Fruit fly (Drosophila melanogaster) whole organism, prepupa: Measurements from ENCODE around the gene vito.

Source experiments
- Blimp-1 ChIP-seq: fragments of 200-800 bp; sonication (Bioruptor generic); optimal IDR thresholded peaks from 3 replicates; lab custom pipeline; 2017; ENCODE audit warnings: missing biosample characterization, missing genetic modification characterization, mild to moderate bottlenecking, moderate library complexity, missing genetic modification reagents
- CG10631 ChIP-seq: fragments of 200-800 bp; sonication (Bioruptor generic); optimal IDR thresholded peaks from 2 replicates; lab custom pipeline; 2016; ENCODE audit warnings: missing biosample characterization, missing genetic modification characterization
- CG10669 ChIP-seq: fragments of 200-800 bp; sonication (Bioruptor generic); optimal IDR thresholded peaks from 3 replicates; lab custom pipeline; 2018; ENCODE audit warnings: missing biosample characterization, mild to moderate bottlenecking, missing genetic modification characterization, moderate library complexity
- CG11762 ChIP-seq: fragments of 200-800 bp; sonication (Bioruptor generic); optimal IDR thresholded peaks from 3 replicates; lab custom pipeline; 2016; ENCODE audit warnings: missing biosample characterization, missing genetic modification characterization; ENCODE audit not compliant: insufficient read depth
- CG1621 ChIP-seq: fragments of 200-800 bp; sonication (Bioruptor generic); optimal IDR thresholded peaks from 3 replicates; lab custom pipeline; 2018; ENCODE audit warnings: missing biosample characterization, mild to moderate bottlenecking, missing genetic modification characterization
- CG16779 ChIP-seq: fragments of 200-800 bp; sonication (Bioruptor generic); optimal IDR thresholded peaks from 3 replicates; lab custom pipeline; 2017; ENCODE audit warnings: missing biosample characterization, mild to moderate bottlenecking, missing genetic modification characterization
- CG31627 ChIP-seq: fragments of 200-800 bp; sonication (Bioruptor generic); optimal IDR thresholded peaks from 3 replicates; lab custom pipeline; 2016; ENCODE audit warnings: missing biosample characterization, missing genetic modification characterization
- CG32006 ChIP-seq: fragments of 200-800 bp; sonication (Bioruptor generic); optimal IDR thresholded peaks from 3 replicates; lab custom pipeline; 2017; ENCODE audit warnings: missing biosample characterization, mild to moderate bottlenecking, missing genetic modification characterization
- CG34406 ChIP-seq: fragments of 200-800 bp; sonication (Bioruptor generic); optimal IDR thresholded peaks from 3 replicates; lab custom pipeline; 2016; ENCODE audit warnings: missing biosample characterization, missing genetic modification characterization
- CG3919 ChIP-seq: fragments of 200-800 bp; sonication (Bioruptor generic); optimal IDR thresholded peaks from 3 replicates; lab custom pipeline; 2016; ENCODE audit warnings: missing biosample characterization, missing genetic modification characterization
- CG4318 ChIP-seq: fragments of 200-800 bp; sonication (Bioruptor generic); optimal IDR thresholded peaks from 3 replicates; lab custom pipeline; 2017; ENCODE audit warnings: missing biosample characterization, mild to moderate bottlenecking, missing genetic modification characterization
- CG6792 ChIP-seq: fragments of 200-800 bp; sonication (Bioruptor generic); optimal IDR thresholded peaks from 3 replicates; lab custom pipeline; 2016; ENCODE audit warnings: missing biosample characterization, missing genetic modification characterization
- CG6808 ChIP-seq: fragments of 200-800 bp; sonication (Bioruptor generic); optimal IDR thresholded peaks from 3 replicates; lab custom pipeline; 2017; ENCODE audit warnings: missing biosample characterization, missing genetic modification characterization, mild to moderate bottlenecking, moderate library complexity, missing genetic modification reagents
- CG6854 ChIP-seq: fragments of 200-800 bp; sonication (Bioruptor generic); optimal IDR thresholded peaks from 2 replicates; lab custom pipeline; 2017; ENCODE audit warnings: missing biosample characterization, mild to moderate bottlenecking, missing genetic modification characterization
- CG8119 ChIP-seq: fragments of 200-800 bp; sonication (Bioruptor generic); IDR thresholded peaks from 3 replicates; pipeline ENCODE4 v1.3.6; 2022; ENCODE audit warnings: missing biosample characterization, missing genetic modification characterization
- CG8319 ChIP-seq: fragments of 200-800 bp; sonication (Bioruptor generic); optimal IDR thresholded peaks from 3 replicates; lab custom pipeline; 2016; ENCODE audit warnings: missing biosample characterization, missing genetic modification characterization
- CG8632 ChIP-seq: fragments of 200-800 bp; sonication (Bioruptor generic); optimal IDR thresholded peaks from 3 replicates; lab custom pipeline; 2016; ENCODE audit warnings: missing biosample characterization, missing genetic modification characterization
- Eip75B ChIP-seq: fragments of 200-800 bp; sonication (Bioruptor generic); optimal IDR thresholded peaks from 3 replicates; lab custom pipeline; 2016; ENCODE audit warnings: missing biosample characterization, missing genetic modification characterization
- Eip78C ChIP-seq: fragments of 200-800 bp; sonication (Bioruptor generic); peaks from one replicate; lab custom pipeline; 2016; ENCODE audit warnings: missing biosample characterization, missing genetic modification characterization
- Eip93F ChIP-seq: fragments of 200-800 bp; sonication (Bioruptor generic); optimal IDR thresholded peaks from 2 replicates; lab custom pipeline; 2016; ENCODE audit warnings: missing biosample characterization, mild to moderate bottlenecking, missing genetic modification characterization
- Ets21C ChIP-seq: fragments of 200-800 bp; sonication (Bioruptor generic); optimal IDR thresholded peaks from 3 replicates; lab custom pipeline; 2016; ENCODE audit warnings: missing biosample characterization, missing genetic modification characterization
- Gug ChIP-seq: fragments of 200-800 bp; sonication (Bioruptor generic); IDR thresholded peaks from 2 replicates; pipeline ENCODE4 v1.3.6; 2022; ENCODE audit warnings: missing biosample characterization, missing genetic modification characterization
- Hr38 ChIP-seq: sonication (Bioruptor generic); optimal IDR thresholded peaks from 2 replicates; lab custom pipeline; 2016; ENCODE audit warnings: missing biosample characterization, missing genetic modification characterization
- Hr39 ChIP-seq: fragments of 200-800 bp; sonication (Bioruptor generic); optimal IDR thresholded peaks from 2 replicates; lab custom pipeline; 2016; ENCODE audit warnings: missing biosample characterization, missing genetic modification characterization
- Lpt ChIP-seq: fragments of 200-800 bp; sonication (Bioruptor generic); optimal IDR thresholded peaks from 3 replicates; lab custom pipeline; 2016; ENCODE audit warnings: missing biosample characterization, missing genetic modification characterization
- Met ChIP-seq: fragments of 200-800 bp; sonication (Bioruptor generic); optimal IDR thresholded peaks from 3 replicates; lab custom pipeline; 2016; ENCODE audit warnings: missing biosample characterization, missing genetic modification characterization
- OdsH ChIP-seq: fragments of 200-800 bp; sonication (Bioruptor generic); optimal IDR thresholded peaks from 3 replicates; lab custom pipeline; 2016; ENCODE audit warnings: missing biosample characterization, missing genetic modification characterization
- Smox ChIP-seq: fragments of 200-800 bp; sonication (Bioruptor generic); optimal IDR thresholded peaks from 3 replicates; lab custom pipeline; 2016; ENCODE audit warnings: missing biosample characterization, missing genetic modification characterization
- Sox102F ChIP-seq: fragments of 200-800 bp; sonication (Bioruptor generic); optimal IDR thresholded peaks from 2 replicates; lab custom pipeline; 2016; ENCODE audit warnings: missing biosample characterization, mild to moderate bottlenecking, missing genetic modification characterization
- Sox14 ChIP-seq: fragments of 200-800 bp; sonication (Bioruptor generic); optimal IDR thresholded peaks from 3 replicates; lab custom pipeline; 2016; ENCODE audit warnings: missing biosample characterization, missing genetic modification characterization
- Sox15 ChIP-seq: fragments of 200-800 bp; sonication (Bioruptor generic); optimal IDR thresholded peaks from 3 replicates; lab custom pipeline; 2016; ENCODE audit warnings: missing biosample characterization, missing genetic modification characterization
- achi ChIP-seq: fragments of 200-800 bp; sonication (Bioruptor generic); optimal IDR thresholded peaks from 3 replicates; lab custom pipeline; 2016; ENCODE audit warnings: missing biosample characterization, missing genetic modification characterization
- acj6 ChIP-seq: fragments of 200-800 bp; sonication (Bioruptor generic); optimal IDR thresholded peaks from 3 replicates; lab custom pipeline; 2016; ENCODE audit warnings: missing biosample characterization, missing genetic modification characterization
- cyc ChIP-seq: fragments of 200-800 bp; sonication (Bioruptor generic); optimal IDR thresholded peaks from 3 replicates; lab custom pipeline; 2016; ENCODE audit warnings: missing biosample characterization, missing genetic modification characterization
- dac ChIP-seq: fragments of 200-800 bp; sonication (Bioruptor generic); optimal IDR thresholded peaks from 2 replicates; lab custom pipeline; 2017; ENCODE audit warnings: missing biosample characterization, mild to moderate bottlenecking, missing genetic modification characterization
- dsx ChIP-seq: fragments of 200-800 bp; optimal IDR thresholded peaks from 3 replicates; lab custom pipeline; 2019; ENCODE audit warnings: missing biosample characterization, mild to moderate bottlenecking, missing genetic modification characterization, moderate library complexity; ENCODE audit not compliant: poor library complexity, severe bottlenecking
- eg ChIP-seq: fragments of 200-800 bp; sonication (Bioruptor generic); IDR thresholded peaks from 3 replicates; pipeline ENCODE4 v1.3.6; 2022; ENCODE audit warnings: missing biosample characterization, missing genetic modification characterization
- esn ChIP-seq: fragments of 200-800 bp; sonication (Bioruptor generic); optimal IDR thresholded peaks from 2 replicates; lab custom pipeline; 2016; ENCODE audit warnings: missing biosample characterization, mild to moderate bottlenecking, missing genetic modification characterization, moderate library complexity
- fd59A ChIP-seq: fragments of 200-800 bp; sonication (Bioruptor generic); optimal IDR thresholded peaks from 2 replicates; lab custom pipeline; 2017; ENCODE audit warnings: missing biosample characterization, mild to moderate bottlenecking, missing genetic modification characterization, missing genetic modification reagents
- fkh ChIP-seq: fragments of 200-800 bp; sonication (Bioruptor generic); optimal IDR thresholded peaks from 3 replicates; lab custom pipeline; 2017; ENCODE audit warnings: missing biosample characterization, mild to moderate bottlenecking, missing genetic modification characterization, moderate library complexity
- lz ChIP-seq: fragments of 200-800 bp; sonication (Bioruptor generic); optimal IDR thresholded peaks from 3 replicates; lab custom pipeline; 2016; ENCODE audit warnings: missing biosample characterization, missing genetic modification characterization
- net ChIP-seq: fragments of 200-800 bp; sonication (Bioruptor generic); optimal IDR thresholded peaks from 3 replicates; lab custom pipeline; 2016; ENCODE audit warnings: missing biosample characterization, missing genetic modification characterization
- pdm3 ChIP-seq: fragments of 200-800 bp; sonication (Bioruptor generic); optimal IDR thresholded peaks from 3 replicates; lab custom pipeline; 2016; ENCODE audit warnings: missing biosample characterization, missing genetic modification characterization
- ss ChIP-seq, 2 experiments: fragments of 200-800 bp; sonication (Bioruptor generic); optimal IDR thresholded peaks; 2 replicates in 1 of 2; 3 replicates in 1 of 2; lab custom pipeline; 2017 to 2018; ENCODE audit warnings: mild to moderate bottlenecking in 2 of 2, missing biosample characterization in 2 of 2, missing genetic modification characterization in 2 of 2, moderate library complexity in 1 of 2
- svp ChIP-seq: fragments of 200-800 bp; sonication (Bioruptor generic); peaks from one replicate; lab custom pipeline; 2016; ENCODE audit warnings: missing biosample characterization, missing genetic modification characterization
- topi ChIP-seq: fragments of 200-800 bp; sonication (Bioruptor generic); optimal IDR thresholded peaks from 3 replicates; lab custom pipeline; 2016; ENCODE audit warnings: missing biosample characterization, missing genetic modification characterization
- vri ChIP-seq: fragments of 200-800 bp; sonication (Bioruptor generic); optimal IDR thresholded peaks from 3 replicates; lab custom pipeline; 2016; ENCODE audit warnings: missing biosample characterization, mild to moderate bottlenecking, missing genetic modification characterization

Gene vito

dm6 chr3L:5820793-5821192 lies 43.7 kb upstream of the vito start:
- no peak for TF ChIP-seq eg (GFP tag; lab: Robert Waterston, UW)
- no peak for TF ChIP-seq CG34406
- TF ChIP-seq CG1621 (tag; lab: Kevin White, UChicago), result no peak
- TF ChIP-seq Sox14 (GFP tag; lab: Kevin White, UChicago), result no peak
- TF ChIP-seq CG10669, result no peak
- no peak for TF ChIP-seq Sox102F
- no peak for TF ChIP-seq vri (GFP tag; lab: Kevin White, UChicago)
- no peak for TF ChIP-seq Sox15 (GFP tag; lab: Kevin White, UChicago)
- no peak for TF ChIP-seq CG8632 (GFP tag; lab: Kevin White, UChicago)
- TF ChIP-seq Ets21C (GFP tag; lab: Kevin White, UChicago), result no peak
- no peak for TF ChIP-seq ss (GFP tag; optimal IDR thresholded peaks at IDR 0.05; lab: Kevin White, UChicago)
- TF ChIP-seq dac, result no peak
- no peak for TF ChIP-seq OdsH (GFP tag; lab: Kevin White, UChicago)
- no peak for TF ChIP-seq CG6808 (GFP tag; lab: Kevin White, UChicago)
- TF ChIP-seq topi, result no peak
- TF ChIP-seq pdm3 (GFP tag; lab: Kevin White, UChicago), result no peak
- no peak for TF ChIP-seq dsx (GFP tag; lab: Kevin White, UChicago)
- no peak for TF ChIP-seq CG11762 (GFP tag; lab: Kevin White, UChicago)

dm6 chr3L:5820039-5820438 lies 42.9 kb upstream of the vito start:
- peak; percentile 43 for TF ChIP-seq topi
- no peak for TF ChIP-seq Eip93F (GFP tag; lab: Kevin White, UChicago)
- TF ChIP-seq Sox14 (GFP tag; lab: Kevin White, UChicago), result peak; percentile 10
- TF ChIP-seq esn (GFP tag; lab: Kevin White, UChicago), result peak; percentile 33
- peak; percentile 40 for TF ChIP-seq CG31627 (GFP tag; lab: Kevin White, UChicago)
- no peak for TF ChIP-seq CG8632 (GFP tag; lab: Kevin White, UChicago)
- no peak for TF ChIP-seq vri (GFP tag; lab: Kevin White, UChicago)
- TF ChIP-seq CG6854, result no peak
- no peak for TF ChIP-seq CG34406
- peak; percentile 7 for TF ChIP-seq cyc (GFP tag; lab: Kevin White, UChicago)
- TF ChIP-seq CG6792 (GFP tag; lab: Kevin White, UChicago), result peak; percentile 16
- peak; percentile 31 for TF ChIP-seq achi (GFP tag; lab: Kevin White, UChicago)
- TF ChIP-seq Sox102F, result peak; percentile 31
- peak; percentile 80 for TF ChIP-seq svp
- peak; percentile 29 for TF ChIP-seq Smox (GFP tag; lab: Kevin White, UChicago)
- TF ChIP-seq CG16779 (tag; lab: Kevin White, UChicago), result no peak
- TF ChIP-seq Eip75B, result no peak
- TF ChIP-seq lz (GFP tag; lab: Kevin White, UChicago), result peak; percentile 32
- peak; percentile 60 for TF ChIP-seq Hr39
- TF ChIP-seq Eip78C (GFP tag; lab: Kevin White, UChicago), result peak; percentile 46
- peak; percentile 10 for TF ChIP-seq pdm3 (GFP tag; lab: Kevin White, UChicago)
- TF ChIP-seq net (GFP tag; lab: Kevin White, UChicago), result peak; percentile 11
- peak; percentile 1 for TF ChIP-seq CG32006 (GFP tag; lab: Kevin White, UChicago)
- TF ChIP-seq ss (GFP tag; optimal IDR thresholded peaks at IDR 0.05; lab: Kevin White, UChicago), result no peak
- TF ChIP-seq Blimp-1, result no peak
- TF ChIP-seq OdsH (GFP tag; lab: Kevin White, UChicago), result peak; percentile 23
- TF ChIP-seq CG4318 (GFP tag; lab: Kevin White, UChicago), result no peak
- TF ChIP-seq CG3919 (GFP tag; lab: Kevin White, UChicago), result peak; percentile 22
- peak; percentile 33 for TF ChIP-seq Met

DNA sequence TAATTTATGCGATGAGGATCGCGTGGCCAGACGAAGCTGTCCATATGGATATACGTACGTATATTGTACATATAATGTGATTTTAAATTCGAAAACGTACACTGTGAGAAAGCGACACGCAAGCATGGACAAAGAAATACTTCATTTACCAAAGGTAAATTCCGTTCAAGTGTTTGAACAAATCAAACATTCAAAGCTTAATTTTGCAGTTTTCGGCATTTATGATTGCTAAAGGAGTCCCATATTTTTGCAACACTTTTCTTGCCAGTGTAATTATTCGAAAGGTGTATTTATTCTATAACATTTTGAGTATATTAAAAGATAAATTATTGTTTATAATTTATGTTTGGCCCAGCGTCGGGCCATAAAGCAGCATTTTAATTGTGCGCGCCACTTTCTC lies 42.2 kb upstream of the vito start:
- TF ChIP-seq Hr38 (no peak), Blimp-1 (no peak), pdm3 (GFP tag; lab: Kevin White, UChicago) (peak; percentile 43), Ets21C (GFP tag; lab: Kevin White, UChicago) (peak; percentile 48), fkh (GFP tag; lab: Kevin White, UChicago) (no peak), CG31627 (GFP tag; lab: Kevin White, UChicago) (peak; percentile 58), CG6854 (no peak), Eip78C (GFP tag; lab: Kevin White, UChicago) (peak; percentile 80), CG8319 (no peak), CG10631 (GFP tag; lab: Kevin White, UChicago) (peak; percentile 19), dsx (GFP tag; lab: Kevin White, UChicago) (no peak), Gug (GFP tag; lab: Robert Waterston, UW) (no peak; the same call in 1 of the 2 replicates), CG6792 (GFP tag; lab: Kevin White, UChicago) (peak; percentile 4), topi (peak; percentile 49), CG34406 (peak; percentile 33), fd59A (no peak), Lpt (peak; percentile 14), CG8119 (GFP tag; lab: Robert Waterston, UW) (no peak; the same call in 2 of the 3 replicates), CG1621 (tag; lab: Kevin White, UChicago) (no peak), acj6 (GFP tag; lab: Kevin White, UChicago) (peak; percentile 41), Eip75B (no peak), CG8632 (GFP tag; lab: Kevin White, UChicago) (peak; percentile 26)
